Fruit fly (Drosophila melanogaster): ENCODE data around the gene mtd.

Gene mtd

DNA sequence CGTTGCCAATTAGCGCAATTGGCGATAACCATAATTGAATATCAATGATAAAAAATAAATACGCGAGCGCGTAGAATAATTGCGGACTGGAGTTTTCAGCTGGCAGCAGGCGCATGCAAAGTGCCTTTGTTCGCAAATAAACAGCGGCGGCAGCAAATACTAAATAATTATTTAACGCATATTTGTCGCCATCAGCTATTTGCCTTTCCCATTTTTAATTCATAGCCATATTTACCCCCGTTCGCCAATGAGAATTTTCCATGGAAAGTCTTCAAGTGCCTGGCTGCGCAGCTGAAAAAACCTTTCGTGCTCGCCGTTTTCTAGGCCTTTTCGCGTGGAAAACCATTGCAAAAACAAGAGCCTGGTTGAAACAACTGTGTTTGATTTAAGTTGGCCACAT, 48.3 kb downstream of the mtd start (continued):
- TF ChIP-seq hb (GFP tag; IDR thresholded peaks at IDR 0.05; ENCODE audit: partially characterized antibody) (0 out of 3 replicates have a peak, but pooled peaks have one; percentile 11), CG8281 (tag; optimal IDR thresholded peaks at IDR 0.05) (no peak), Doc3 (GFP tag; IDR thresholded peaks at IDR 0.05; ENCODE audit: partially characterized antibody) (no peak), lbe (GFP tag; optimal IDR thresholded peaks at IDR 0.05) (peak; percentile 22), CG6813 (GFP tag; optimal IDR thresholded peaks at IDR 0.05) (peak; percentile 34), Dad (GFP tag; optimal IDR thresholded peaks at IDR 0.05) (no peak), z (GFP tag; IDR thresholded peaks at IDR 0.05) (no peak), oc (tag; optimal IDR thresholded peaks at IDR 0.05) (no peak), CG7556 (GFP tag; optimal IDR thresholded peaks at IDR 0.05) (peak; percentile 21), rib (GFP tag; IDR thresholded peaks at IDR 0.05) (peak; percentile 67), CG7745 (tag; optimal IDR thresholded peaks at IDR 0.05) (no peak), CG1647 (GFP tag; optimal IDR thresholded peaks at IDR 0.05) (no peak), CG13624 (GFP tag; optimal IDR thresholded peaks at IDR 0.05) (no peak), PHDP (tag; optimal IDR thresholded peaks at IDR 0.05) (peak; percentile 21), CG3281 (GFP tag; optimal IDR thresholded peaks at IDR 0.05) (peak; percentile 51), seq (GFP tag; IDR thresholded peaks at IDR 0.05) (no peak), HLH54F (GFP tag; optimal IDR thresholded peaks at IDR 0.05) (no peak), CG12659 (GFP tag; optimal IDR thresholded peaks at IDR 0.05) (peak; percentile 15), gem (tag; optimal IDR thresholded peaks at IDR 0.05) (no peak), CG1529 (GFP tag; optimal IDR thresholded peaks at IDR 0.05) (no peak), sob (GFP tag; IDR thresholded peaks at IDR 0.05) (peak; percentile 41; the same call in 1 of the 2 replicates), sisA (GFP tag; IDR thresholded peaks at IDR 0.05) (no peak), Ssrp (tag; optimal IDR thresholded peaks at IDR 0.05) (no peak), caup (GFP tag; optimal IDR thresholded peaks at IDR 0.05; ENCODE audit: severe bottlenecking) (peak; percentile 51), chif (GFP tag; optimal IDR thresholded peaks at IDR 0.05) (no peak), gce (GFP tag; IDR thresholded peaks at IDR 0.05) (no peak), en (GFP tag; optimal IDR thresholded peaks at IDR 0.05) (no peak), Sox102F (GFP tag; optimal IDR thresholded peaks at IDR 0.05) (no peak), CG13296 (GFP tag; optimal IDR thresholded peaks at IDR 0.05) (peak; percentile 31), pho (GFP tag; optimal IDR thresholded peaks at IDR 0.05) (peak; percentile 30), peb (GFP tag; IDR thresholded peaks at IDR 0.05) (no peak), CG34376 (GFP tag; optimal IDR thresholded peaks at IDR 0.05) (peak; percentile 64), Atf6 (GFP tag; IDR thresholded peaks at IDR 0.05) (peak; percentile 44; the same call in 1 of the 2 replicates), Dek (tag; optimal IDR thresholded peaks at IDR 0.05) (no peak), Fer1 (GFP tag; optimal IDR thresholded peaks at IDR 0.05) (peak; percentile 51), GATAe (GFP tag; conservative IDR thresholded peaks at IDR 0.05) (no peak), wdn (GFP tag; IDR thresholded peaks at IDR 0.05) (no peak), exex (tag; optimal IDR thresholded peaks at IDR 0.05) (peak; percentile 3), eyg (GFP tag; optimal IDR thresholded peaks at IDR 0.05) (no peak), sug (tag; optimal IDR thresholded peaks at IDR 0.05) (no peak), Dbx (GFP tag; IDR thresholded peaks at IDR 0.05) (peak; percentile 59; the same call in 1 of the 3 replicates), H15 (GFP tag; IDR thresholded peaks at IDR 0.05) (no peak), CG2120 (GFP tag; optimal IDR thresholded peaks at IDR 0.05) (peak; percentile 35), sr (GFP tag; IDR thresholded peaks at IDR 0.05) (no peak), CG7839 (tag; optimal IDR thresholded peaks at IDR 0.05) (no peak), Xrp1 (GFP tag; IDR thresholded peaks at IDR 0.05) (no peak), gsb-n (tag; optimal IDR thresholded peaks at IDR 0.05) (no peak), Med (GFP tag) (peak; percentile 57), Meics (GFP tag; optimal IDR thresholded peaks at IDR 0.05) (peak; percentile 59), bowl (GFP tag; IDR thresholded peaks at IDR 0.05) (no peak), pita (GFP tag; optimal IDR thresholded peaks at IDR 0.05) (no peak)

All from whole organism, embryonic.